Worm (Caenorhabditis elegans): ENCODE results near the gene AH10.2.

- TF ChIP-seq ztf-23 (GFP tag; IDR thresholded peaks at IDR 0.05) (no peak), flt-1 (GFP tag; IDR thresholded peaks at IDR 0.05) (no peak), ref-1 (GFP tag; conservative IDR thresholded peaks at IDR 0.05) (no peak), cog-1 (tag; optimal IDR thresholded peaks at IDR 0.05) (no peak), med-1 (GFP tag; optimal IDR thresholded peaks at IDR 0.05; ENCODE audit: insufficient read depth) (no peak), klf-2 (GFP tag; conservative IDR thresholded peaks at IDR 0.05) (no peak)
Observed at ce11 chrV:14126341-14126924, 30.1 kb upstream of the AH10.2 start.

Measured in whole organism, midembryonic.